Fruit fly (Drosophila melanogaster) whole organism, embryonic: Measurements from ENCODE around the gene BORCS5.

Source experiments
- Abd-B ChIP-seq: fragments of 200-800 bp; sonication (Bioruptor generic); optimal IDR thresholded peaks from 2 replicates; lab custom pipeline; 2018; ENCODE audit warnings: missing biosample characterization, mild to moderate bottlenecking, missing genetic modification characterization, moderate library complexity
- BEAF-32 ChIP-seq: fragments of 200-800 bp; sonication (Bioruptor generic); optimal IDR thresholded peaks from 3 replicates; lab custom pipeline; 2017; ENCODE audit warnings: missing biosample characterization, missing genetic modification characterization, mild to moderate bottlenecking, moderate library complexity, missing genetic modification reagents
- Bteb2 ChIP-seq: fragments of 200-800 bp; sonication (Bioruptor generic); optimal IDR thresholded peaks from 2 replicates; lab custom pipeline; 2016; ENCODE audit warnings: missing biosample characterization, missing genetic modification characterization
- CG10654 ChIP-seq: fragments of 200-800 bp; sonication (Bioruptor generic); optimal IDR thresholded peaks from 2 replicates; lab custom pipeline; 2016; ENCODE audit warnings: missing biosample characterization, missing genetic modification characterization
- CG10959 ChIP-seq: fragments of 200-800 bp; sonication (Bioruptor generic); IDR thresholded peaks from 2 replicates; pipeline ENCODE4 v1.3.6; 2022; ENCODE audit warnings: missing biosample characterization, missing genetic modification characterization
- CG13296 ChIP-seq: fragments of 200-800 bp; sonication (Bioruptor generic); optimal IDR thresholded peaks from 3 replicates; lab custom pipeline; 2018; ENCODE audit warnings: missing biosample characterization, mild to moderate bottlenecking, missing genetic modification characterization
- CG15696 ChIP-seq: fragments of 200-800 bp; sonication (Bioruptor generic); optimal IDR thresholded peaks from 2 replicates; lab custom pipeline; 2019; ENCODE audit warnings: missing biosample characterization, mild to moderate bottlenecking, missing genetic modification characterization, moderate library complexity
- CG17328 ChIP-seq: fragments of 200-800 bp; sonication (Bioruptor generic); IDR thresholded peaks from 2 replicates; pipeline ENCODE4 v1.3.6; 2022; ENCODE audit warnings: missing biosample characterization, missing genetic modification characterization
- CG18476 ChIP-seq: fragments of 200-800 bp; sonication (Bioruptor generic); optimal IDR thresholded peaks from 2 replicates; lab custom pipeline; 2016; ENCODE audit warnings: missing biosample characterization, mild to moderate bottlenecking, missing genetic modification characterization
- CG2678 ChIP-seq: fragments of 200-800 bp; sonication (Bioruptor generic); optimal IDR thresholded peaks from 3 replicates; lab custom pipeline; 2019; ENCODE audit warnings: missing biosample characterization, mild to moderate bottlenecking, missing genetic modification characterization, moderate library complexity
- CG2712 ChIP-seq: fragments of 200-800 bp; optimal IDR thresholded peaks from 3 replicates; lab custom pipeline; 2019; ENCODE audit warnings: missing biosample characterization, mild to moderate bottlenecking, missing genetic modification characterization, moderate library complexity
- CG31365 ChIP-seq: fragments of 200-800 bp; sonication (Bioruptor generic); optimal IDR thresholded peaks from 2 replicates; lab custom pipeline; 2018; ENCODE audit warnings: missing biosample characterization, mild to moderate bottlenecking, missing genetic modification characterization
- CG6272 ChIP-seq: fragments of 200-800 bp; sonication (Bioruptor generic); IDR thresholded peaks from 2 replicates; pipeline ENCODE4 v1.3.6; 2022; ENCODE audit warnings: missing biosample characterization, missing genetic modification characterization
- CG7372 ChIP-seq: fragments of 200-800 bp; sonication (Bioruptor generic); IDR thresholded peaks from 2 replicates; pipeline ENCODE4 v1.3.6; 2022; ENCODE audit warnings: missing biosample characterization, missing genetic modification characterization
- CG8388 ChIP-seq: fragments of 200-800 bp; sonication (Bioruptor generic); optimal IDR thresholded peaks from 2 replicates; lab custom pipeline; 2019; ENCODE audit warnings: missing biosample characterization, mild to moderate bottlenecking, missing genetic modification characterization, moderate library complexity
- CG9727 ChIP-seq: fragments of 200-800 bp; sonication (Bioruptor generic); optimal IDR thresholded peaks from 3 replicates; lab custom pipeline; 2017; ENCODE audit warnings: missing biosample characterization, mild to moderate bottlenecking, missing genetic modification characterization
- CG9932 ChIP-seq: fragments of 200-800 bp; sonication (Bioruptor generic); IDR thresholded peaks from 2 replicates; pipeline ENCODE4 v1.3.6; 2022; ENCODE audit warnings: missing biosample characterization, missing genetic modification characterization
- Dll ChIP-seq: fragments of 200-800 bp; sonication (Bioruptor generic); IDR thresholded peaks from 4 replicates; pipeline ENCODE4 v1.3.6; 2022; ENCODE audit warnings: missing biosample characterization, missing genetic modification characterization; ENCODE audit not compliant: partially characterized antibody
- Drgx ChIP-seq: fragments of 200-800 bp; sonication (Bioruptor generic); IDR thresholded peaks from 2 replicates; pipeline ENCODE4 v1.3.6; 2022; ENCODE audit warnings: missing biosample characterization, missing genetic modification characterization
- ERR ChIP-seq: fragments of 200-800 bp; sonication (Bioruptor generic); optimal IDR thresholded peaks from 2 replicates; lab custom pipeline; 2016; ENCODE audit warnings: missing biosample characterization, missing genetic modification characterization
- Fer2 ChIP-seq: fragments of 200-800 bp; sonication (Bioruptor generic); optimal IDR thresholded peaks from 2 replicates; lab custom pipeline; 2018; ENCODE audit warnings: missing biosample characterization, mild to moderate bottlenecking, missing genetic modification characterization, moderate library complexity
- H2.0 ChIP-seq: fragments of 200-800 bp; sonication (Bioruptor generic); IDR thresholded peaks from 2 replicates; pipeline ENCODE4 v1.3.6; 2022; ENCODE audit warnings: missing biosample characterization, missing genetic modification characterization
- HLH4C ChIP-seq: fragments of 200-800 bp; sonication (Bioruptor generic); IDR thresholded peaks from 3 replicates; pipeline ENCODE4 v1.3.6; 2022; ENCODE audit warnings: missing biosample characterization, missing genetic modification characterization; ENCODE audit not compliant: partially characterized antibody
- HmgZ ChIP-seq: fragments of 200-800 bp; sonication (Bioruptor generic); optimal IDR thresholded peaks from 2 replicates; lab custom pipeline; 2018; ENCODE audit warnings: missing biosample characterization, mild to moderate bottlenecking, missing genetic modification characterization
- Hmr ChIP-seq: fragments of 200-800 bp; sonication (Bioruptor generic); optimal IDR thresholded peaks from 3 replicates; lab custom pipeline; 2017; ENCODE audit warnings: mild to moderate bottlenecking, missing biosample characterization, missing genetic modification reagents, missing genetic modification characterization
- Lhr ChIP-seq: fragments of 200-800 bp; sonication (Bioruptor generic); optimal IDR thresholded peaks from 3 replicates; lab custom pipeline; 2017; ENCODE audit warnings: mild to moderate bottlenecking, missing biosample characterization, missing genetic modification reagents, missing genetic modification characterization
- Lpt ChIP-seq: fragments of >200 bp; optimal IDR thresholded peaks from 2 replicates; lab custom pipeline; 2018; ENCODE audit warnings: missing biosample characterization, missing genetic modification characterization
- Med ChIP-seq: fragments of 200-800 bp; sonication (Bioruptor generic); peaks from one replicate; lab custom pipeline; 2016; ENCODE audit warnings: missing biosample characterization, missing genetic modification characterization, mild to moderate bottlenecking, inconsistent platforms, moderate library complexity
- Nf-YB ChIP-seq: fragments of 200-800 bp; sonication (Bioruptor generic); optimal IDR thresholded peaks from 3 replicates; lab custom pipeline; 2019; ENCODE audit warnings: missing biosample characterization, mild to moderate bottlenecking, missing genetic modification characterization, moderate library complexity
- Oaz ChIP-seq: fragments of 200-800 bp; sonication (Bioruptor generic); IDR thresholded peaks from 2 replicates; pipeline ENCODE4 v1.3.6; 2022; ENCODE audit warnings: missing biosample characterization, missing genetic modification characterization
- Oli ChIP-seq: fragments of 200-800 bp; sonication (Bioruptor generic); optimal IDR thresholded peaks from 2 replicates; lab custom pipeline; 2018; ENCODE audit warnings: missing biosample characterization, mild to moderate bottlenecking, missing genetic modification characterization, moderate library complexity
- Scr ChIP-seq: fragments of 200-800 bp; sonication (Bioruptor generic); IDR thresholded peaks from 2 replicates; pipeline ENCODE4 v1.3.6; 2022; ENCODE audit warnings: missing biosample characterization, missing genetic modification characterization; ENCODE audit not compliant: partially characterized antibody
- Sox100B ChIP-seq: fragments of 200-800 bp; sonication (Bioruptor generic); optimal IDR thresholded peaks from 3 replicates; lab custom pipeline; 2018; ENCODE audit warnings: missing biosample characterization, mild to moderate bottlenecking, missing genetic modification characterization
- Xbp1 ChIP-seq: fragments of 200-800 bp; sonication (Bioruptor generic); optimal IDR thresholded peaks from 3 replicates; lab custom pipeline; 2016; ENCODE audit warnings: missing biosample characterization, mild to moderate bottlenecking, missing genetic modification characterization
- Xrp1 ChIP-seq: fragments of 200-800 bp; sonication (Bioruptor generic); IDR thresholded peaks from 2 replicates; pipeline ENCODE4 v1.3.6; 2022; ENCODE audit warnings: missing biosample characterization, missing genetic modification characterization
- al ChIP-seq: fragments of 200-800 bp; sonication (Bioruptor generic); IDR thresholded peaks from 2 replicates; pipeline ENCODE4 v1.3.6; 2022; ENCODE audit warnings: missing biosample characterization, missing genetic modification characterization
- dysf ChIP-seq: fragments of 200-800 bp; sonication (Bioruptor generic); IDR thresholded peaks from 3 replicates; pipeline ENCODE4 v1.3.6; 2022; ENCODE audit warnings: missing biosample characterization, missing genetic modification characterization
- esg ChIP-seq: fragments of 200-800 bp; sonication (Bioruptor generic); conservative IDR thresholded peaks from 2 replicates; pipeline ENCODE4 v1.3.6; 2022; ENCODE audit warnings: missing biosample characterization, missing genetic modification characterization
- eyg ChIP-seq: fragments of 200-800 bp; sonication (Bioruptor generic); optimal IDR thresholded peaks from 3 replicates; lab custom pipeline; 2016; ENCODE audit warnings: missing biosample characterization, missing genetic modification characterization
- h ChIP-seq: fragments of >200 bp; optimal IDR thresholded peaks from 2 replicates; lab custom pipeline; 2017
- lab ChIP-seq: fragments of 200-800 bp; sonication (Bioruptor generic); optimal IDR thresholded peaks from 3 replicates; lab custom pipeline; 2017; ENCODE audit warnings: missing biosample characterization, missing genetic modification characterization, mild to moderate bottlenecking, moderate library complexity, missing genetic modification reagents
- lmd ChIP-seq: fragments of 200-800 bp; sonication (Bioruptor generic); IDR thresholded peaks from 2 replicates; pipeline ENCODE4 v1.3.6; 2022; ENCODE audit warnings: missing biosample characterization, missing genetic modification characterization
- luna ChIP-seq: fragments of 200-800 bp; sonication (Bioruptor generic); optimal IDR thresholded peaks from 2 replicates; lab custom pipeline; 2016; ENCODE audit warnings: missing biosample characterization, missing genetic modification characterization
- mirr ChIP-seq: fragments of 200-800 bp; sonication (Bioruptor generic); optimal IDR thresholded peaks from 3 replicates; lab custom pipeline; 2018; ENCODE audit warnings: missing biosample characterization, mild to moderate bottlenecking, missing genetic modification characterization
- salm ChIP-seq: fragments of 200-800 bp; sonication (Bioruptor generic); optimal IDR thresholded peaks from 2 replicates; lab custom pipeline; 2018; ENCODE audit warnings: missing biosample characterization, mild to moderate bottlenecking, missing genetic modification characterization
- tin ChIP-seq: fragments of 200-800 bp; sonication (Bioruptor generic); optimal IDR thresholded peaks from 3 replicates; lab custom pipeline; 2016; ENCODE audit warnings: missing biosample characterization, missing genetic modification characterization
- tna ChIP-seq: fragments of 200-800 bp; sonication (Bioruptor generic); IDR thresholded peaks from 2 replicates; pipeline ENCODE4 v1.3.6; 2022; ENCODE audit warnings: missing biosample characterization, missing genetic modification characterization; ENCODE audit not compliant: partially characterized antibody
- usp ChIP-seq: fragments of >200 bp; optimal IDR thresholded peaks from 2 replicates; lab custom pipeline; 2017; ENCODE audit warnings: missing biosample characterization, missing genetic modification characterization
- vnd ChIP-seq: fragments of 200-800 bp; sonication (Bioruptor generic); IDR thresholded peaks from 3 replicates; pipeline ENCODE4 v1.3.6; 2022; ENCODE audit warnings: missing biosample characterization, missing genetic modification characterization; ENCODE audit not compliant: partially characterized antibody

Gene BORCS5

dm6 chrX:11848507-11849264 is 23.9 kb downstream of the BORCS5 start (continued):
- peak; percentile 45 for TF ChIP-seq Hmr
- no peak for TF ChIP-seq CG15696
- no peak for TF ChIP-seq Drgx
- peak; percentile 54 for TF ChIP-seq Oli (tag; lab: Kevin White, UChicago)
- TF ChIP-seq ERR (GFP tag; lab: Kevin White, UChicago), result no peak
- peak; percentile 37 for TF ChIP-seq CG9932 (GFP tag; lab: Robert Waterston, UW)
- 0 out of 2 replicates have a peak, but pooled peaks have one; percentile 32 for TF ChIP-seq al (GFP tag; lab: Robert Waterston, UW)
- no peak for TF ChIP-seq CG31365
- peak; percentile 8 for TF ChIP-seq salm (tag; lab: Kevin White, UChicago)
- peak; percentile 17 for TF ChIP-seq Fer2 (tag; lab: Kevin White, UChicago)
- peak; percentile 53 for TF ChIP-seq CG2712
- TF ChIP-seq CG18476 (GFP tag; lab: Kevin White, UChicago), result peak; percentile 15
- TF ChIP-seq Xrp1, result peak; percentile 65; the same call in 1 of the 2 replicates
- TF ChIP-seq Nf-YB (GFP tag; lab: Kevin White, UChicago), result peak; percentile 15
- no peak for TF ChIP-seq HmgZ (tag; lab: Kevin White, UChicago)
- TF ChIP-seq Scr (GFP tag; lab: Robert Waterston, UW), result no peak
- TF ChIP-seq luna (GFP tag; lab: Kevin White, UChicago), result no peak
- TF ChIP-seq dysf (GFP tag; lab: Robert Waterston, UW), result peak; percentile 46; the same call in 1 of the 3 replicates
- no peak for TF ChIP-seq usp (GFP tag; lab: Kevin White, UChicago)
- TF ChIP-seq Med (GFP tag; lab: Kevin White, UChicago), result peak; percentile 34
- TF ChIP-seq eyg, result no peak
- TF ChIP-seq lab, result peak; percentile 53
- TF ChIP-seq Lpt, result no peak
- TF ChIP-seq CG13296 (GFP tag; lab: Kevin White, UChicago), result peak; percentile 23
- peak; percentile 51 for TF ChIP-seq Sox100B (GFP tag; lab: Kevin White, UChicago)
- TF ChIP-seq mirr, result peak; percentile 59
- peak; percentile 16 for TF ChIP-seq CG9727 (GFP tag; lab: Kevin White, UChicago)
- no peak for TF ChIP-seq Abd-B (GFP tag; lab: Kevin White, UChicago)
- no peak for TF ChIP-seq Lhr
- TF ChIP-seq H2.0 (GFP tag; lab: Robert Waterston, UW), result 0 out of 2 replicates have a peak, but pooled peaks have one; percentile 41
- no peak for TF ChIP-seq Bteb2 (GFP tag; lab: Kevin White, UChicago)
- TF ChIP-seq CG8388 (GFP tag; lab: Kevin White, UChicago), result peak; percentile 37
- TF ChIP-seq CG6272 (GFP tag; lab: Robert Waterston, UW), result no peak
- TF ChIP-seq vnd (GFP tag; lab: Robert Waterston, UW), result no peak
- TF ChIP-seq tin, result peak; percentile 4
- TF ChIP-seq Dll (GFP tag; lab: Robert Waterston, UW), result no peak
- no peak for TF ChIP-seq BEAF-32 (GFP tag; lab: Kevin White, UChicago)
- 0 out of 2 replicates have a peak, but pooled peaks have one; percentile 21 for TF ChIP-seq esg (GFP tag; lab: Robert Waterston, UW)
- TF ChIP-seq CG10654 (GFP tag; lab: Kevin White, UChicago), result peak; percentile 13
- TF ChIP-seq CG17328, result peak; percentile 57
- no peak for TF ChIP-seq tna
- TF ChIP-seq CG10959 (GFP tag; lab: Robert Waterston, UW), result no peak
- peak; percentile 69 for TF ChIP-seq CG2678
- TF ChIP-seq Xbp1 (GFP tag; lab: Kevin White, UChicago), result peak; percentile 39
- TF ChIP-seq Oaz (GFP tag; lab: Robert Waterston, UW), result peak; percentile 35; the same call in 1 of the 2 replicates
- peak; percentile 42; the same call in 1 of the 2 replicates for TF ChIP-seq lmd
- TF ChIP-seq HLH4C (GFP tag; lab: Robert Waterston, UW), result no peak
- no peak for TF ChIP-seq CG7372 (GFP tag; lab: Robert Waterston, UW)
- TF ChIP-seq h, result no peak
